Worm (Caenorhabditis elegans) whole organism, L1 larva: Measurements from ENCODE around the gene nhr-87.

Experiments used
- C04F5.9 ChIP-seq: sonication (generic microtip); optimal IDR thresholded peaks from 2 replicates; lab custom pipeline; 2016; ENCODE audit warnings: missing genetic modification characterization, missing compliant biosample characterization
- C16A3.4 ChIP-seq: fragments of 150-350 bp; optimal IDR thresholded peaks from 2 replicates; lab custom pipeline; 2014; ENCODE audit warnings: missing biosample characterization, missing genetic modification characterization
- C34B4.2 ChIP-seq: sonication (generic microtip); optimal IDR thresholded peaks from 2 replicates; lab custom pipeline; 2017; ENCODE audit warnings: mild to moderate bottlenecking, missing genetic modification characterization, missing compliant biosample characterization
- aha-1 ChIP-seq: fragments of 150-350 bp; optimal IDR thresholded peaks from 2 replicates; lab custom pipeline; 2014; ENCODE audit warnings: missing biosample characterization, missing genetic modification characterization
- alr-1 ChIP-seq: fragments of 200-800 bp; sonication (Bioruptor generic); optimal IDR thresholded peaks from 2 replicates; lab custom pipeline; 2018; ENCODE audit warnings: borderline replicate concordance, mild to moderate bottlenecking, missing genetic modification characterization, missing compliant biosample characterization
- ama-1 ChIP-seq: fragments of 150-350 bp; optimal IDR thresholded peaks from 2 replicates; lab custom pipeline; 2014
- ceh-82 ChIP-seq, 3 experiments: fragments of 150-350 bp in 1 of 3; sonication (generic microtip) in 2 of 3; optimal IDR thresholded peaks; 2 replicates each; lab custom pipeline; 2014 to 2017; ENCODE audit warnings: missing biosample characterization in 3 of 3, missing genetic modification characterization in 3 of 3
- dsc-1 ChIP-seq: sonication (generic microtip); optimal IDR thresholded peaks from 2 replicates; lab custom pipeline; 2016; ENCODE audit warnings: mild to moderate bottlenecking, missing genetic modification characterization, missing compliant biosample characterization
- efl-1 ChIP-seq, 4 experiments: fragments of 150-350 bp; optimal IDR thresholded peaks in 3 of 4; peaks in 1 of 4; 1 replicate in 1 of 4; 2 replicates in 3 of 4; lab custom pipeline; 2014; ENCODE audit warnings: missing biosample characterization in 2 of 4, missing genetic modification characterization in 2 of 4, missing genetic modification reagents in 2 of 4
- egl-13 ChIP-seq: sonication (generic microtip); optimal IDR thresholded peaks from 2 replicates; lab custom pipeline; 2016; ENCODE audit warnings: missing genotype, missing genetic modification reagents, missing genetic modification characterization, missing compliant biosample characterization
- egl-27 ChIP-seq, 2 experiments: fragments of 150-350 bp in 1 of 2; sonication (generic microtip); optimal IDR thresholded peaks; 3 replicates each; lab custom pipeline; 2017 to 2018; ENCODE audit warnings: missing biosample characterization in 2 of 2, missing genetic modification characterization in 2 of 2, missing genetic modification reagents in 2 of 2
- elt-2 ChIP-seq: sonication (generic microtip); optimal IDR thresholded peaks from 2 replicates; lab custom pipeline; 2016; ENCODE audit warnings: missing genetic modification characterization, mild to moderate bottlenecking, inconsistent platforms, missing compliant biosample characterization, missing genetic modification reagents
- fkh-10 ChIP-seq: sonication (generic microtip); optimal IDR thresholded peaks from 2 replicates; lab custom pipeline; 2017; ENCODE audit warnings: missing biosample characterization, missing genetic modification reagents, missing genetic modification characterization
- grh-1 ChIP-seq: fragments of 200-800 bp; sonication (Bioruptor generic); IDR thresholded peaks from 2 replicates; pipeline ENCODE4 v1.3.6; 2022; ENCODE audit warnings: missing genetic modification reagents, missing genetic modification characterization, missing compliant biosample characterization
- hlh-4 ChIP-seq: sonication (generic microtip); optimal IDR thresholded peaks from 2 replicates; lab custom pipeline; 2016; ENCODE audit warnings: mild to moderate bottlenecking, missing genetic modification characterization, missing compliant biosample characterization
- isw-1 ChIP-seq: fragments of 200-800 bp; sonication (Bioruptor generic); IDR thresholded peaks from 2 replicates; pipeline ENCODE4 v1.3.6; 2022; ENCODE audit warnings: missing genetic modification characterization, missing compliant biosample characterization
- jun-1 ChIP-seq: fragments of 150-350 bp; optimal IDR thresholded peaks from 2 replicates; lab custom pipeline; 2014; ENCODE audit warnings: missing biosample characterization, missing genetic modification reagents, missing genetic modification characterization
- lin-13 ChIP-seq: fragments of 150-350 bp; optimal IDR thresholded peaks from 2 replicates; lab custom pipeline; 2014; ENCODE audit warnings: missing biosample characterization, missing genetic modification reagents, missing genetic modification characterization
- lin-35 ChIP-seq, 2 experiments: fragments of 150-350 bp; optimal IDR thresholded peaks; 2 replicates each; lab custom pipeline; 2014; ENCODE audit warnings: missing biosample characterization in 2 of 2, missing genetic modification characterization in 2 of 2, missing genetic modification reagents in 2 of 2
- lsy-2 ChIP-seq, 2 experiments: fragments of 150-350 bp; optimal IDR thresholded peaks; 2 replicates each; lab custom pipeline; 2014; ENCODE audit warnings: missing biosample characterization in 2 of 2, missing genetic modification characterization in 2 of 2
- mab-9 ChIP-seq: fragments of 200-800 bp; sonication (Bioruptor generic); IDR thresholded peaks from 2 replicates; pipeline ENCODE4 v1.3.6; 2022; ENCODE audit warnings: missing genetic modification reagents, missing genetic modification characterization, missing compliant biosample characterization
- mef-2 ChIP-seq: fragments of 150-350 bp; optimal IDR thresholded peaks from 2 replicates; lab custom pipeline; 2014; ENCODE audit warnings: missing biosample characterization, missing genetic modification characterization
- nhr-11 ChIP-seq: fragments of 150-350 bp; optimal IDR thresholded peaks from 2 replicates; lab custom pipeline; 2014; ENCODE audit warnings: missing biosample characterization, missing genetic modification characterization
- nhr-12 ChIP-seq: sonication (generic microtip); optimal IDR thresholded peaks from 2 replicates; lab custom pipeline; 2017; ENCODE audit warnings: missing biosample characterization, missing genetic modification characterization
- nhr-47 ChIP-seq: sonication (generic microtip); optimal IDR thresholded peaks from 2 replicates; lab custom pipeline; 2016; ENCODE audit warnings: mild to moderate bottlenecking, missing genetic modification characterization, moderate library complexity, missing compliant biosample characterization
- nhr-71 ChIP-seq: sonication (generic microtip); optimal IDR thresholded peaks from 2 replicates; lab custom pipeline; 2016; ENCODE audit warnings: mild to moderate bottlenecking, missing genetic modification characterization, moderate library complexity, missing compliant biosample characterization
- nhr-77 ChIP-seq: fragments of 150-350 bp; optimal IDR thresholded peaks from 2 replicates; lab custom pipeline; 2014; ENCODE audit warnings: missing biosample characterization, missing genetic modification characterization
- nhr-84 ChIP-seq: sonication (generic microtip); optimal IDR thresholded peaks from 2 replicates; lab custom pipeline; 2017; ENCODE audit warnings: missing biosample characterization, missing genetic modification characterization
- nhr-90 ChIP-seq: sonication (generic microtip); optimal IDR thresholded peaks from 2 replicates; lab custom pipeline; 2016; ENCODE audit warnings: mild to moderate bottlenecking, missing genetic modification characterization, missing compliant biosample characterization; ENCODE audit not compliant: poor library complexity
- rnt-1 ChIP-seq: sonication (generic microtip); optimal IDR thresholded peaks from 2 replicates; lab custom pipeline; 2016; ENCODE audit warnings: mild to moderate bottlenecking, missing genetic modification characterization, moderate library complexity, missing compliant biosample characterization
- swsn-7 ChIP-seq: sonication (generic microtip); optimal IDR thresholded peaks from 2 replicates; lab custom pipeline; 2016; ENCODE audit warnings: missing genetic modification characterization, missing compliant biosample characterization
- tlp-1 ChIP-seq: fragments of 150-350 bp; optimal IDR thresholded peaks from 2 replicates; lab custom pipeline; 2014; ENCODE audit warnings: missing biosample characterization, missing genetic modification characterization
- unc-30 ChIP-seq: sonication (generic microtip); optimal IDR thresholded peaks from 2 replicates; lab custom pipeline; 2017; ENCODE audit warnings: missing biosample characterization, missing genetic modification characterization
- vab-15 ChIP-seq: sonication (generic microtip); optimal IDR thresholded peaks from 2 replicates; lab custom pipeline; 2017; ENCODE audit warnings: missing genotype, mild to moderate bottlenecking, missing genetic modification characterization, missing compliant biosample characterization
- xbp-1 ChIP-seq: sonication (generic microtip); optimal IDR thresholded peaks from 2 replicates; lab custom pipeline; 2016; ENCODE audit warnings: missing genetic modification characterization, missing compliant biosample characterization
- zag-1 ChIP-seq: fragments of 150-350 bp; optimal IDR thresholded peaks from 2 replicates; lab custom pipeline; 2014; ENCODE audit warnings: missing biosample characterization, missing genetic modification characterization
- zip-4 ChIP-seq: fragments of 200-800 bp; sonication (Bioruptor generic); optimal IDR thresholded peaks from 2 replicates; lab custom pipeline; 2018; ENCODE audit warnings: mild to moderate bottlenecking, missing genetic modification characterization, moderate library complexity, missing compliant biosample characterization
- ztf-11 ChIP-seq, 2 experiments: sonication (generic microtip); optimal IDR thresholded peaks; 2 replicates each; lab custom pipeline; 2016 to 2017; ENCODE audit warnings: missing genetic modification characterization in 2 of 2, missing biosample characterization in 1 of 2, missing compliant biosample characterization in 1 of 2

nhr-87 gene

DNA sequence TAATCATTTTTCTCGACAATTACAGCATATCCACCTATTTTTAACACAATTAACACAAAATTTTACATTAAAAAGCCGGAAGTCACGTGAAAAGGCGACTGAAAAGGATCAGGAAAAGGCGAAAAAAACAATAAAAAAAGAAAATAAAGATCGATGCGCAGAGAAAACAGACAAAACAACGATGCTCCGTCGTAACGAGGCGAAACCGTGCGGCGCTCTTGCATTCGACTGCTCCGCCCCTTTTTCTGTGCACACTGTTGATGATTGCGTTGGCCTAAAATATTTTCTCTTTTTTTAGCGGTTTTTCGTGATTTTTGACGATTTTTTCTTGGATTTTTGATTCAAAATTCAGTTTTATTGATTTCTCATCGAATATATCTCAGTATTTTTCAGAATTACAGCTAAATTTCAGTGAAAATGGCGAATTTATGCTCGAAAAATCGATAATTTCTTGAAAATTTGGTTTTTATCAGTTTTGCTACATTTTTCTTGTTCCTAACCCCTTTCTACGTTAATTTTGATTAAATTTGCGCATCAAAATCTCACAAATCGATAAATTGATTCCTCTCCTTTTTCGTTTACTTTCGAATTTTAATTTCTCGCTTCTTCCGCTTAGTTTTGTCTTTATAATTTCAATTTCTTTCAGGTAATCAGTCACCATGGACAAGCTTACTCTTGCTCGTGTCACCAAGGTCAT, 35.4 kb downstream of the nhr-87 start, which contains the start of gene rps-28 (continued):
- peak; percentile 44 for TF ChIP-seq mef-2 (tag; lab: Kevin White, UChicago)
- TF ChIP-seq swsn-7 (tag; lab: Kevin White, UChicago) = peak; percentile 98
- peak; percentile 98 for TF ChIP-seq nhr-71 (tag; lab: Kevin White, UChicago)
- TF ChIP-seq nhr-11 (tag; lab: Kevin White, UChicago) = peak; percentile 83
- peak; percentile 99 for TF ChIP-seq C16A3.4 (tag; lab: Kevin White, UChicago)
- peak; percentile 98 to 99 (median 98) for TF ChIP-seq ceh-82 (tag; optimal IDR thresholded peaks at IDR 0.05; lab: Kevin White, UChicago)
- TF ChIP-seq nhr-77 (tag; lab: Kevin White, UChicago) = peak; percentile 98
- TF ChIP-seq elt-2 (tag; lab: Kevin White, UChicago) = peak; percentile 74
- peak; percentile 94 to 95 for TF ChIP-seq lin-35 (GFP tag; optimal IDR thresholded peaks at IDR 0.05; lab: Kevin White, UChicago)
- peak; percentile 98 for TF ChIP-seq nhr-47 (tag; lab: Kevin White, UChicago)
- peak; percentile 75 to 87 for TF ChIP-seq ztf-11 (tag; optimal IDR thresholded peaks at IDR 0.05; lab: Kevin White, UChicago)
- TF ChIP-seq unc-30 = peak; percentile 38
- TF ChIP-seq grh-1 (GFP tag; lab: Robert Waterston, UW) = peak; percentile 92
- peak; percentile 96 for TF ChIP-seq fkh-10
- peak; percentile 98 for TF ChIP-seq vab-15 (tag; lab: Kevin White, UChicago)
- TF ChIP-seq lsy-2 (tag; optimal IDR thresholded peaks at IDR 0.05; lab: Kevin White, UChicago) = peak; percentile 96 to 97
- TF ChIP-seq dsc-1 = peak; percentile 97
- peak; percentile 2 for TF ChIP-seq nhr-84
- peak; percentile 97 for TF ChIP-seq isw-1 (GFP tag; lab: Robert Waterston, UW)
- TF ChIP-seq zip-4 = peak; percentile 82
- peak; percentile 39 for TF ChIP-seq C34B4.2 (tag; lab: Kevin White, UChicago)
- peak; percentile 79 for TF ChIP-seq zag-1 (tag; lab: Kevin White, UChicago)
- peak; percentile 93 for TF ChIP-seq aha-1 (tag; lab: Kevin White, UChicago)
- TF ChIP-seq rnt-1 (tag; lab: Kevin White, UChicago) = peak; percentile 97
- peak; percentile 98 for TF ChIP-seq nhr-90
- TF ChIP-seq nhr-12 (tag; lab: Kevin White, UChicago) = no peak
- TF ChIP-seq alr-1 = no peak
- TF ChIP-seq mab-9 (GFP tag; lab: Robert Waterston, UW) = peak; percentile 83
- peak; percentile 99 for TF ChIP-seq lin-13 (GFP tag; lab: Kevin White, UChicago)
- peak; percentile 97 for TF ChIP-seq xbp-1
- TF ChIP-seq C04F5.9 (tag; lab: Kevin White, UChicago) = peak; percentile 90
- peak; percentile 90 for TF ChIP-seq egl-13
- peak; percentile 71 for TF ChIP-seq ama-1 (lab: Kevin White, UChicago)

DNA sequence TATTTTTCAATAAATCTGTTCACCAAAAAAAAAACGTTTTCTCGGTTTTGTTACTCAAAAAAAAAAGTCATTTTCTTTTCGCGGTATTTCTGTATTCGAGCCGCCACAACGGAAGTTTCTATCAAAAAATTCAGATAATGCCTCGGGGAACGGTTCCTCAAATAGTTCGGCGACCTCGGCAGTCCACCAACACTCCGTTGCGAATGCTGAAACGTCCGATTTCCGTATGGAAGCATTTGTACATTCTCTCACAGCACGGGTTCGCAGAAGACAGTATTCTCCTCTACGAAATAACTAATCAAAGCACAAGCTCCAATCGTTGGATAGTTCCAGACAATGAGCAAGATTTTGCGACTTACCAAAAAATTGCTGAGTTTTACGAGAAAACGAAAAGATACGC, 36.1 kb downstream of the nhr-87 start, which contains the start of gene Y41D4B.4:
Y41D4B.4 (plus strand) TSS at position 133 of the 400 bp plus-strand sequence.
- TF ChIP-seq nhr-12 (tag; lab: Kevin White, UChicago) (no peak), tlp-1 (tag; lab: Kevin White, UChicago) (no peak), grh-1 (GFP tag; lab: Robert Waterston, UW) (no peak), vab-15 (tag; lab: Kevin White, UChicago) (no peak), egl-27 (tag; optimal IDR thresholded peaks at IDR 0.05; lab: Kevin White, UChicago) (no peak), jun-1 (tag; lab: Kevin White, UChicago) (no peak), elt-2 (tag; lab: Kevin White, UChicago) (no peak), efl-1 (optimal IDR thresholded peaks at IDR 0.05; lab: Kevin White, UChicago) (no peak), efl-1 (GFP tag; optimal IDR thresholded peaks at IDR 0.05 in 1 of 2; lab: Kevin White, UChicago) (no peak)

DNA sequence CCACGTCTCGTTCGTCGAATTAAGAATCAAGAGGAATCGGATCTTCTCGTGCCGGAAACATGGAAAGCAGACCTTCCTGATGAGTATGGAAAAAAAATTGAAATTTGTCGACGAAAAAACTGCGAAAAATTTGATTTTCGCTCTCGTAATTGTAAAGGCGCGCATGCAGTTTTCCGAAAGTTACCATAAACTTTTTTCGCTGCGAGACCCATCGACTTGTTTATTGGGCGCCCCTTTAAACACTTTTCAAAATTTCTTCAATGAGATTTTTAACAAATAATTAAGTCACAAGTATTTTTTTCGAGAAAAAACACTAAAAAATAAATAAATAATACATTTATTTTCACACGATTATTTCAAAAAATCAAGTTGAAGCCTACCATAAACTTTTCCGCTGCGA, 36.9 kb downstream of the nhr-87 start:
- no peak for TF ChIP-seq hlh-4 (tag; lab: Kevin White, UChicago)
